Worm (Caenorhabditis elegans) whole organism, early embryonic: ENCODE measurements around the gene dpy-13.

Source experiments
- B0310.2 ChIP-seq: sonication (generic microtip); optimal IDR thresholded peaks from 2 replicates; lab custom pipeline; 2016; ENCODE audit warnings: mild to moderate bottlenecking, missing genetic modification characterization, missing compliant biosample characterization
- F13C5.2 ChIP-seq: sonication (generic microtip); optimal IDR thresholded peaks from 2 replicates; lab custom pipeline; 2017; ENCODE audit warnings: mild to moderate bottlenecking, missing genetic modification characterization, inconsistent platforms, missing compliant biosample characterization
- aly-1 ChIP-seq: sonication (generic microtip); optimal IDR thresholded peaks from 2 replicates; lab custom pipeline; 2016; ENCODE audit warnings: missing genetic modification characterization, missing compliant biosample characterization
- ama-1 ChIP-seq: fragments of 150-350 bp; optimal IDR thresholded peaks from 2 replicates; lab custom pipeline; 2014
- ceh-13 ChIP-seq: fragments of 200-800 bp; sonication (Bioruptor generic); optimal IDR thresholded peaks from 2 replicates; lab custom pipeline; 2018; ENCODE audit warnings: mild to moderate bottlenecking, missing genetic modification characterization, missing compliant biosample characterization
- ceh-36 ChIP-seq: sonication (generic microtip); optimal IDR thresholded peaks from 2 replicates; lab custom pipeline; 2016; ENCODE audit warnings: missing genetic modification characterization, inconsistent platforms, missing compliant biosample characterization
- ets-7 ChIP-seq: sonication (generic microtip); optimal IDR thresholded peaks from 2 replicates; lab custom pipeline; 2016; ENCODE audit warnings: missing genotype, missing genetic modification characterization, missing compliant biosample characterization
- flt-1 ChIP-seq: fragments of 200-800 bp; sonication (Bioruptor generic); IDR thresholded peaks from 2 replicates; pipeline ENCODE4 v1.3.6; 2022; ENCODE audit warnings: missing genetic modification characterization, missing compliant biosample characterization
- hmbx-1 ChIP-seq: sonication (generic microtip); optimal IDR thresholded peaks from 2 replicates; lab custom pipeline; 2016; ENCODE audit warnings: mild to moderate bottlenecking, missing genetic modification characterization, missing compliant biosample characterization
- hmg-4 ChIP-seq: fragments of 200-800 bp; sonication (Bioruptor generic); optimal IDR thresholded peaks from 2 replicates; lab custom pipeline; 2018; ENCODE audit warnings: mild to moderate bottlenecking, missing genetic modification characterization, missing compliant biosample characterization
- hnd-1 ChIP-seq: sonication (generic microtip); optimal IDR thresholded peaks from 2 replicates; lab custom pipeline; 2016; ENCODE audit warnings: missing genetic modification characterization, missing compliant biosample characterization
- pes-1 ChIP-seq: fragments of 200-800 bp; sonication (Bioruptor generic); IDR thresholded peaks from 2 replicates; pipeline ENCODE4 v1.3.6; 2022; ENCODE audit warnings: missing genetic modification reagents, missing genetic modification characterization, missing compliant biosample characterization
- scrt-1 ChIP-seq: fragments of 200-800 bp; sonication (Bioruptor generic); IDR thresholded peaks from 2 replicates; pipeline ENCODE4 v1.3.6; 2022; ENCODE audit warnings: missing genetic modification characterization, missing compliant biosample characterization
- sea-1 ChIP-seq: fragments of 200-800 bp; sonication (Bioruptor generic); conservative IDR thresholded peaks from 2 replicates; pipeline ENCODE4 v1.3.6; 2022; ENCODE audit warnings: missing genetic modification characterization, missing compliant biosample characterization
- tbx-11 ChIP-seq: fragments of 200-800 bp; sonication (Bioruptor generic); IDR thresholded peaks from 2 replicates; pipeline ENCODE4 v1.3.6; 2022; ENCODE audit warnings: missing genetic modification characterization, missing compliant biosample characterization
- tbx-37 ChIP-seq: fragments of 200-800 bp; sonication (Bioruptor generic); conservative IDR thresholded peaks from 2 replicates; pipeline ENCODE4 v1.3.6; 2022; ENCODE audit warnings: missing genetic modification reagents, missing genetic modification characterization, missing compliant biosample characterization
- tra-4 ChIP-seq: sonication (generic microtip); optimal IDR thresholded peaks from 2 replicates; lab custom pipeline; 2017; ENCODE audit warnings: missing genetic modification characterization, missing compliant biosample characterization

The dpy-13 gene

DNA sequence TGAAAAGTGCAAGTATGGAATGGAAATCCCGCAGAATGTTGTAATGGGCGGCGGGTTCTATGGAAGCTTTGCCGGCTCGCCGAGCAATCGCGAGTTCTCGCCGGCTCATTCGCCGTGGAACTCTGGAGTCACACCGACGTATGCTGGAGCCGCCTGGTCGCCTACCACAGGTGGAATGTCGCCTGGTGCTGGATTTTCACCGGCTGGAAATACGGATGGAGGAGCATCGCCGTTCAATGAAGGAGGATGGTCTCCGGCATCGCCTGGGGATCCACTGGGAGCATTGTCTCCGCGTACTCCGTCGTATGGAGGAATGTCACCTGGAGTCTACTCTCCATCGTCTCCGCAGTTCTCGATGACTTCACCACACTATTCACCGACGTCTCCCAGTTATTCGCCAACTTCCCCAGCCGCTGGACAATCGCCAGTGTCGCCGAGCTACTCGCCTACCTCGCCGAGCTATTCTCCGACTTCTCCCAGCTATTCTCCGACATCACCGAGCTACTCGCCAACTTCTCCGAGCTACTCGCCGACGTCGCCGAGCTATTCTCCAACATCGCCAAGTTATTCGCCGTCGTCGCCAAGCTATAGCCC lies 19.7 kb downstream of the dpy-13 start:
- TF ChIP-seq B0310.2 (tag; lab: Kevin White, UChicago) (no peak), aly-1 (tag; lab: Kevin White, UChicago) (peak; percentile 1)

ce11 chrIV:4259433-4259832 lies 24.0 kb downstream of the dpy-13 start:
- TF ChIP-seq flt-1 (GFP tag; lab: Robert Waterston, UW) (no peak), F13C5.2 (tag; lab: Kevin White, UChicago) (no peak), ceh-13 (GFP tag; lab: Kevin White, UChicago) (no peak), scrt-1 (GFP tag; lab: Robert Waterston, UW) (no peak), ceh-36 (tag; lab: Kevin White, UChicago) (no peak), hmbx-1 (no peak), tbx-37 (GFP tag; lab: Robert Waterston, UW) (no peak), pes-1 (GFP tag; lab: Robert Waterston, UW) (no peak), ama-1 (lab: Kevin White, UChicago) (no peak), aly-1 (tag; lab: Kevin White, UChicago) (no peak), tra-4 (tag; lab: Kevin White, UChicago) (no peak), hmg-4 (no peak)

ce11 chrIV:4262993-4263392 lies 27.6 kb downstream of the dpy-13 start, which contains the start of gene col-33:
TSS of gene col-33 (plus strand) at chrIV:4263293.
- TF ChIP-seq tbx-37 (GFP tag; lab: Robert Waterston, UW) (no peak), hnd-1 (tag; lab: Kevin White, UChicago) (no peak), scrt-1 (GFP tag; lab: Robert Waterston, UW) (no peak), pes-1 (GFP tag; lab: Robert Waterston, UW) (no peak), hmg-4 (no peak), B0310.2 (tag; lab: Kevin White, UChicago) (no peak), ceh-36 (tag; lab: Kevin White, UChicago) (no peak), ets-7 (tag; lab: Kevin White, UChicago) (no peak), F13C5.2 (tag; lab: Kevin White, UChicago) (no peak)

DNA sequence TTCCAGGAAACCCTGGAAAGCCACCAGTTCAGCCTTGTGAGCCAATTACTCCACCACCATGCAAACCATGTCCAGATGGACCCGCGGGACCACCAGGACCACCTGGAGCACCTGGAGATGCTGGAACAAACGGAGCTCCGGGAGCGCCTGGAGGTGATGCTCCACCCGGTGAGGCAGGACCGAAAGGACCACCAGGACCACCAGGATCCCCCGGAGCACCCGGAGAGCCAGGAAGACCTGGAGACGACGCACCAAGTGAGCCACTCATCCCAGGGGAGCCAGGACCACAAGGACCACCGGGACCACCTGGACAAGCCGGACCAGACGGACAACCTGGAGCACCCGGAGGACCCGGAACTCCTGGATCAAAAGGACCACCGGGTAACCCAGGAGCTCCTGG lies 29.2 kb downstream of the dpy-13 start:
- TF ChIP-seq aly-1 (tag; lab: Kevin White, UChicago) (no peak), hmg-4 (no peak), F13C5.2 (tag; lab: Kevin White, UChicago) (no peak), tbx-11 (GFP tag; lab: Robert Waterston, UW) (no peak), tbx-37 (GFP tag; lab: Robert Waterston, UW) (no peak), ama-1 (lab: Kevin White, UChicago) (no peak), tra-4 (tag; lab: Kevin White, UChicago) (no peak), B0310.2 (tag; lab: Kevin White, UChicago) (no peak), scrt-1 (GFP tag; lab: Robert Waterston, UW) (no peak), hnd-1 (tag; lab: Kevin White, UChicago) (no peak), pes-1 (GFP tag; lab: Robert Waterston, UW) (no peak)

DNA sequence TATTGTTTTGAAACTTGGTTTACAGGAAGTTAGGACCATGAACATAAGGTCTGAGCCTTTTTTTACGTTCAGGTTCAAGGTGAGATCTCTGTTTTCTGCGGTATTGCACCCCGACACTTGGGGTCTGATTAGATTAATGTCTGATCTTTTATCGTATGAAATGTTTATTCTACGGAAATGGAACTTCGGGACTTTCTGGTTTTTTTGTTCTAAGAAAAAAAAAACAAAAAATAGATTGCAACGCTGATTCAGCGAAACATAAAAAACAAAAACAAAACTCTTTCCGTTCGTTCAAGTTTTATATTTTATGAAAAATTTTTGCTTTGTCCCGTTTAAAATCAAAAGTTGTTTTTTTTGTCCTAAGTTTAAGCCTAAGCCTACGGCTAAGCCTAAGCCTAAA lies 29.8 kb downstream of the dpy-13 start, which contains the start of gene F36A4.5:
TSS of gene F36A4.5 (plus strand) at position 301 of the 400 bp plus-strand sequence.
- TF ChIP-seq pes-1 (GFP tag; lab: Robert Waterston, UW) (no peak), tbx-11 (GFP tag; lab: Robert Waterston, UW) (no peak), ceh-36 (tag; lab: Kevin White, UChicago) (no peak), ets-7 (tag; lab: Kevin White, UChicago) (no peak)

DNA sequence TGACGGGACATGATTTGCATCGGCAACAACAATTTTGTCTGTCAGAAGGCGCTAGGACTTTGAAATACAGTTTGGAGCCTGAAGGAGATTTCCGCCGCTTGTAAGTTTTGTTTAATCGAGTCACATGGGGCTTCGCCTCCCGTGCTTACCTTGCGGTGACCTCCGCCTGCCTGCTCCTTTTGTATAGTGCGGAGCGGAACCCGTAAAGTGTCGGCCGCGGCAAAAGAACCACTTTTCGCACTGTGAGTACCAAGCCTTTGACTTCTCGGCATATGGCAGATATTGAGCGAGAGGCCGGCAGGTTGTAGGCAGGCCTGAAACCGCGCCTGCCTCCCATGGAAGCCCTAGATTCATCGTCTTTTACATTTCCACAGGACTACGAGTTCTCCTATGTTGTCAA lies 30.5 kb downstream of the dpy-13 start:
- no peak for TF ChIP-seq hmbx-1
- TF ChIP-seq ceh-36 (tag; lab: Kevin White, UChicago) = no peak
- no peak for TF ChIP-seq F13C5.2 (tag; lab: Kevin White, UChicago)
- TF ChIP-seq B0310.2 (tag; lab: Kevin White, UChicago) = no peak
- no peak for TF ChIP-seq tbx-11 (GFP tag; lab: Robert Waterston, UW)
- TF ChIP-seq flt-1 (GFP tag; lab: Robert Waterston, UW) = no peak
- TF ChIP-seq scrt-1 (GFP tag; lab: Robert Waterston, UW) = no peak
- TF ChIP-seq pes-1 (GFP tag; lab: Robert Waterston, UW) = no peak
- no peak for TF ChIP-seq hmg-4
- no peak for TF ChIP-seq tbx-37 (GFP tag; lab: Robert Waterston, UW)
- TF ChIP-seq ets-7 (tag; lab: Kevin White, UChicago) = no peak

DNA sequence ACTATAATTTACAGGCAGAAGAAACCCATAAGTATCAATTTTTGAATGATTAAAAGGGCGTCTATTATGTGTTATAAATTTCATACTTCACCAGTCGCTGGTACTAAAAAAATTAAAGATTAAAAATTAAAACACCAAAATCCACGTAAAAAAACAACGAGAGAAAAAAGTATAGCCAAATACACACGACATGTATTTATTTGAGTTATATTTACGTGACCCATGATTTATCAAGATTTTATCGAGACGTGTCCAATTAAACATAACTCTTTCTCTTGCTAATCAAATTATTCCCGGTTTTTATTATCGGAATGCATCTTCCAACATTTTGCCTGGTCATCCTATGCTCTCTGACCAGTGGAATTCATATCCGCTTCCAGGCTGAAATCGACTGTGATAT lies 31.9 kb downstream of the dpy-13 start, which contains the start of gene F36A4.4:
TSS of gene F36A4.4 (plus strand) at position 301 of the 400 bp plus-strand sequence.
- no peak for TF ChIP-seq tra-4 (tag; lab: Kevin White, UChicago)
- TF ChIP-seq tbx-11 (GFP tag; lab: Robert Waterston, UW) = no peak
- no peak for TF ChIP-seq tbx-37 (GFP tag; lab: Robert Waterston, UW)
- no peak for TF ChIP-seq ets-7 (tag; lab: Kevin White, UChicago)

ce11 chrIV:4269308-4269707 lies 33.9 kb downstream of the dpy-13 start, which contains the start of gene F36A4.3:
TSS of gene F36A4.3 (plus strand) at chrIV:4269608.
- TF ChIP-seq sea-1 (no peak), hmbx-1 (no peak), tbx-37 (GFP tag; lab: Robert Waterston, UW) (no peak), ceh-36 (tag; lab: Kevin White, UChicago) (no peak)
